Fruit fly (Drosophila melanogaster) whole organism, pupa: Measurements from ENCODE around the gene CCDC53.

Experiments
- CG10348 ChIP-seq: fragments of 200-800 bp; sonication (Bioruptor generic); IDR thresholded peaks from 2 replicates; pipeline ENCODE4 v1.3.6; 2022; ENCODE audit warnings: missing biosample characterization, missing genetic modification characterization
- CG12605 ChIP-seq: fragments of 200-800 bp; sonication (Bioruptor generic); IDR thresholded peaks from 2 replicates; pipeline ENCODE4 v1.3.6; 2022; ENCODE audit warnings: missing biosample characterization, missing genetic modification characterization
- CG13204 ChIP-seq: fragments of 200-800 bp; sonication (Bioruptor generic); optimal IDR thresholded peaks from 2 replicates; lab custom pipeline; 2018; ENCODE audit warnings: missing biosample characterization, mild to moderate bottlenecking, missing genetic modification characterization, moderate library complexity
- CG14655 ChIP-seq: fragments of 200-800 bp; sonication (Bioruptor generic); optimal IDR thresholded peaks from 3 replicates; lab custom pipeline; 2017; ENCODE audit warnings: mild to moderate bottlenecking, missing biosample characterization, missing genetic modification reagents, missing genetic modification characterization
- CG15710 ChIP-seq: fragments of 200-800 bp; sonication (Bioruptor generic); optimal IDR thresholded peaks from 2 replicates; lab custom pipeline; 2018; ENCODE audit warnings: missing biosample characterization, mild to moderate bottlenecking, missing genetic modification characterization, moderate library complexity
- CG17806 ChIP-seq: fragments of 200-800 bp; sonication (Bioruptor generic); optimal IDR thresholded peaks from 2 replicates; lab custom pipeline; 2018; ENCODE audit warnings: missing biosample characterization, mild to moderate bottlenecking, missing genetic modification characterization, moderate library complexity
- CG32121 ChIP-seq: fragments of 200-800 bp; sonication (Bioruptor generic); IDR thresholded peaks from 2 replicates; pipeline ENCODE4 v1.3.6; 2022; ENCODE audit warnings: missing biosample characterization, missing genetic modification characterization
- CG34367 ChIP-seq: fragments of 200-800 bp; sonication (Bioruptor generic); optimal IDR thresholded peaks from 2 replicates; lab custom pipeline; 2018; ENCODE audit warnings: missing biosample characterization, mild to moderate bottlenecking, missing genetic modification characterization
- CG4496 ChIP-seq: fragments of 200-800 bp; sonication (Bioruptor generic); IDR thresholded peaks from 3 replicates; pipeline ENCODE4 v1.3.6; 2022; ENCODE audit warnings: missing biosample characterization, missing genetic modification characterization
- CG8159 ChIP-seq: fragments of 200-800 bp; sonication (Bioruptor generic); optimal IDR thresholded peaks from 3 replicates; lab custom pipeline; 2018; ENCODE audit warnings: missing biosample characterization, mild to moderate bottlenecking, missing genetic modification characterization, moderate library complexity
- CG8301 ChIP-seq: fragments of 200-800 bp; sonication (Bioruptor generic); optimal IDR thresholded peaks from 2 replicates; lab custom pipeline; 2018; ENCODE audit warnings: missing biosample characterization, mild to moderate bottlenecking, missing genetic modification characterization
- CG9948 ChIP-seq: fragments of 200-800 bp; sonication (Bioruptor generic); optimal IDR thresholded peaks from 2 replicates; lab custom pipeline; 2018; ENCODE audit warnings: missing biosample characterization, mild to moderate bottlenecking, missing genetic modification characterization, moderate library complexity
- D1 ChIP-seq: fragments of 200-800 bp; sonication (Bioruptor generic); optimal IDR thresholded peaks from 2 replicates; lab custom pipeline; 2018; ENCODE audit warnings: missing biosample characterization, mild to moderate bottlenecking, missing genetic modification characterization, moderate library complexity
- EcR ChIP-seq: fragments of 200-800 bp; sonication (Bioruptor generic); optimal IDR thresholded peaks from 3 replicates; lab custom pipeline; 2019; ENCODE audit warnings: missing biosample characterization, missing genetic modification characterization, mild to moderate bottlenecking, moderate library complexity, missing genetic modification reagents
- Ets98B ChIP-seq: fragments of 200-800 bp; sonication (Bioruptor generic); IDR thresholded peaks from 2 replicates; pipeline ENCODE4 v1.3.6; 2022; ENCODE audit warnings: missing biosample characterization, missing genetic modification characterization
- Pif1A ChIP-seq: fragments of 200-800 bp; sonication (Bioruptor generic); optimal IDR thresholded peaks from 3 replicates; lab custom pipeline; 2016; ENCODE audit warnings: missing biosample characterization, missing genetic modification characterization
- Pif1B ChIP-seq: fragments of 200-800 bp; sonication (Bioruptor generic); optimal IDR thresholded peaks from 3 replicates; lab custom pipeline; 2016; ENCODE audit warnings: missing biosample characterization, missing genetic modification characterization
- Snoo ChIP-seq: fragments of 200-800 bp; sonication (Bioruptor generic); optimal IDR thresholded peaks from 3 replicates; lab custom pipeline; 2017; ENCODE audit warnings: missing biosample characterization, mild to moderate bottlenecking, missing genetic modification characterization, inconsistent platforms
- fd96Ca ChIP-seq: fragments of 200-800 bp; sonication (Bioruptor generic); IDR thresholded peaks from 3 replicates; pipeline ENCODE4 v1.3.6; 2022; ENCODE audit warnings: missing biosample characterization, missing genetic modification characterization
- gl ChIP-seq: fragments of 200-800 bp; sonication (Bioruptor generic); optimal IDR thresholded peaks from 2 replicates; lab custom pipeline; 2018; ENCODE audit warnings: missing biosample characterization, mild to moderate bottlenecking, missing genetic modification characterization
- rn ChIP-seq: fragments of 200-800 bp; sonication (Bioruptor generic); IDR thresholded peaks from 2 replicates; pipeline ENCODE4 v1.3.6; 2022; ENCODE audit warnings: missing biosample characterization, missing genetic modification characterization

Gene CCDC53

dm6 chr2L:8034734-8035133 lies 6.2 kb upstream of the CCDC53 start:
- TF ChIP-seq CG32121 (GFP tag; lab: Robert Waterston, UW) (peak; percentile 83), EcR (GFP tag; lab: Kevin White, UChicago) (no peak), fd96Ca (peak; percentile 75), CG10348 (GFP tag; lab: Robert Waterston, UW) (no peak), CG14655 (GFP tag; lab: Kevin White, UChicago) (no peak), CG8301 (tag; lab: Kevin White, UChicago) (peak; percentile 77), Ets98B (GFP tag; lab: Robert Waterston, UW) (peak; percentile 82), CG8159 (tag; lab: Kevin White, UChicago) (peak; percentile 52), CG17806 (tag; lab: Kevin White, UChicago) (peak; percentile 53), Snoo (tag; lab: Kevin White, UChicago) (no peak), gl (peak; percentile 8), CG34367 (tag; lab: Kevin White, UChicago) (peak; percentile 35), rn (0 out of 2 replicates have a peak, but pooled peaks have one; percentile 13), CG4496 (GFP tag; lab: Robert Waterston, UW) (peak; percentile 79), Pif1B (GFP tag; lab: Kevin White, UChicago) (peak; percentile 18), CG12605 (GFP tag; lab: Robert Waterston, UW) (peak; percentile 80), D1 (tag; lab: Kevin White, UChicago) (no peak), CG9948 (tag; lab: Kevin White, UChicago) (peak; percentile 61), Pif1A (GFP tag; lab: Kevin White, UChicago) (peak; percentile 78), CG15710 (tag; lab: Kevin White, UChicago) (peak; percentile 57), CG13204 (no peak)

dm6 chr2L:8039688-8040087 lies 1.2 kb upstream of the CCDC53 start, which contains the start of gene CG7367:
TSS of gene CG7367 (minus strand) at chr2L:8039788.
- TF ChIP-seq fd96Ca (no peak), Snoo (tag; lab: Kevin White, UChicago) (no peak), CG4496 (GFP tag; lab: Robert Waterston, UW) (no peak)

- TF ChIP-seq CG14655 (GFP tag; lab: Kevin White, UChicago) (no peak), CG15710 (tag; lab: Kevin White, UChicago) (peak; percentile 34), gl (peak; percentile 33), CG4496 (GFP tag; lab: Robert Waterston, UW) (no peak; the same call in 2 of the 3 replicates), EcR (GFP tag; lab: Kevin White, UChicago) (no peak), CG8301 (tag; lab: Kevin White, UChicago) (no peak), CG34367 (tag; lab: Kevin White, UChicago) (peak; percentile 12), fd96Ca (peak; percentile 34; the same call in 1 of the 3 replicates), D1 (tag; lab: Kevin White, UChicago) (no peak), Snoo (tag; lab: Kevin White, UChicago) (peak; percentile 6), CG8159 (tag; lab: Kevin White, UChicago) (peak; percentile 18), Ets98B (GFP tag; lab: Robert Waterston, UW) (peak; percentile 28; the same call in 1 of the 2 replicates), CG9948 (tag; lab: Kevin White, UChicago) (no peak), Pif1A (GFP tag; lab: Kevin White, UChicago) (no peak)
These were observed 1.9 kb downstream of the CCDC53 start, which contains the start of gene RpL36A for dm6 chr2L:8042645-8043281. TSS of gene RpL36A (minus strand) at chr2L:8042909.

dm6 chr2L:8043282-8043668 lies 2.4 kb downstream of the CCDC53 start, which contains the start of gene Megf8:
TSS of gene Megf8 (plus strand) at chr2L:8043471.
- TF ChIP-seq CG10348 (GFP tag; lab: Robert Waterston, UW) (no peak), Ets98B (GFP tag; lab: Robert Waterston, UW) (no peak), CG4496 (GFP tag; lab: Robert Waterston, UW) (no peak), Pif1B (GFP tag; lab: Kevin White, UChicago) (no peak)
- TF ChIP-seq, all 21 proteins: peak for 0

dm6 chr2L:8071112-8071976 lies 30.4 kb downstream of the CCDC53 start, which contains the start of gene poe:
TSS of gene poe (minus strand) at chr2L:8071624.
- TF ChIP-seq CG14655 (GFP tag; lab: Kevin White, UChicago) (no peak), Ets98B (GFP tag; lab: Robert Waterston, UW) (no peak), EcR (GFP tag; lab: Kevin White, UChicago) (no peak), CG10348 (GFP tag; lab: Robert Waterston, UW) (no peak), D1 (tag; lab: Kevin White, UChicago) (no peak), CG9948 (tag; lab: Kevin White, UChicago) (no peak), CG17806 (tag; lab: Kevin White, UChicago) (peak; percentile 61), Pif1B (GFP tag; lab: Kevin White, UChicago) (no peak), Snoo (tag; lab: Kevin White, UChicago) (no peak), rn (no peak), CG32121 (GFP tag; lab: Robert Waterston, UW) (peak; percentile 56; the same call in 1 of the 2 replicates), fd96Ca (no peak; the same call in 2 of the 3 replicates), gl (no peak), CG13204 (no peak), CG34367 (tag; lab: Kevin White, UChicago) (peak; percentile 4), CG4496 (GFP tag; lab: Robert Waterston, UW) (peak; percentile 61; the same call in 1 of the 3 replicates), Pif1A (GFP tag; lab: Kevin White, UChicago) (no peak), CG15710 (tag; lab: Kevin White, UChicago) (peak; percentile 57), CG12605 (GFP tag; lab: Robert Waterston, UW) (peak; percentile 64; the same call in 1 of the 2 replicates)
- TF ChIP-seq, all 21 proteins: peak for 6
